Worm (Caenorhabditis elegans) whole organism, L1 larva: ENCODE data around the gene asd-1.

ENCODE experiments used
- C04F5.9 ChIP-seq: sonication (generic microtip); optimal IDR thresholded peaks from 2 replicates; lab custom pipeline; 2016; ENCODE audit warnings: missing genetic modification characterization, missing compliant biosample characterization
- C16A3.4 ChIP-seq: fragments of 150-350 bp; optimal IDR thresholded peaks from 2 replicates; lab custom pipeline; 2014; ENCODE audit warnings: missing biosample characterization, missing genetic modification characterization
- C34B4.2 ChIP-seq: sonication (generic microtip); optimal IDR thresholded peaks from 2 replicates; lab custom pipeline; 2017; ENCODE audit warnings: mild to moderate bottlenecking, missing genetic modification characterization, missing compliant biosample characterization
- F16B12.6 ChIP-seq: fragments of 150-350 bp; optimal IDR thresholded peaks from 2 replicates; lab custom pipeline; 2014; ENCODE audit warnings: missing biosample characterization, missing genetic modification characterization
- alr-1 ChIP-seq: fragments of 200-800 bp; sonication (Bioruptor generic); optimal IDR thresholded peaks from 2 replicates; lab custom pipeline; 2018; ENCODE audit warnings: borderline replicate concordance, mild to moderate bottlenecking, missing genetic modification characterization, missing compliant biosample characterization
- aly-2 ChIP-seq: fragments of 150-350 bp; optimal IDR thresholded peaks from 2 replicates; lab custom pipeline; 2014; ENCODE audit warnings: missing biosample characterization, missing genetic modification characterization
- ama-1 ChIP-seq: fragments of 150-350 bp; optimal IDR thresholded peaks from 2 replicates; lab custom pipeline; 2014
- blmp-1 ChIP-seq: fragments of 150-350 bp; optimal IDR thresholded peaks from 2 replicates; lab custom pipeline; 2014; ENCODE audit warnings: missing biosample characterization, missing genetic modification characterization
- ceh-63 ChIP-seq: fragments of 200-800 bp; sonication (Bioruptor generic); optimal IDR thresholded peaks from 2 replicates; lab custom pipeline; 2018; ENCODE audit warnings: mild to moderate bottlenecking, missing genetic modification characterization, missing compliant biosample characterization
- ceh-82 ChIP-seq, 3 experiments: fragments of 150-350 bp in 1 of 3; sonication (generic microtip) in 2 of 3; optimal IDR thresholded peaks; 2 replicates each; lab custom pipeline; 2014 to 2017; ENCODE audit warnings: missing biosample characterization in 3 of 3, missing genetic modification characterization in 3 of 3
- dpl-1 ChIP-seq, 3 experiments: fragments of 150-350 bp in 2 of 3; sonication (generic microtip) in 1 of 3; optimal IDR thresholded peaks; 2 replicates each; lab custom pipeline; 2014 to 2017; ENCODE audit warnings: missing biosample characterization in 3 of 3, missing genetic modification characterization in 3 of 3, missing genetic modification reagents in 3 of 3
- efl-1 ChIP-seq, 4 experiments: fragments of 150-350 bp; optimal IDR thresholded peaks in 3 of 4; peaks in 1 of 4; 1 replicate in 1 of 4; 2 replicates in 3 of 4; lab custom pipeline; 2014; ENCODE audit warnings: missing biosample characterization in 2 of 4, missing genetic modification characterization in 2 of 4, missing genetic modification reagents in 2 of 4
- efl-3 ChIP-seq: fragments of 200-800 bp; sonication (Bioruptor generic); optimal IDR thresholded peaks from 2 replicates; lab custom pipeline; 2018; ENCODE audit warnings: mild to moderate bottlenecking, missing genetic modification characterization, missing compliant biosample characterization
- egl-13 ChIP-seq: sonication (generic microtip); optimal IDR thresholded peaks from 2 replicates; lab custom pipeline; 2016; ENCODE audit warnings: missing genotype, missing genetic modification reagents, missing genetic modification characterization, missing compliant biosample characterization
- elt-3 ChIP-seq, 6 experiments: fragments of 150-350 bp in 1 of 6; sonication (generic microtip); optimal IDR thresholded peaks; 2 replicates each; lab custom pipeline; 2017 to 2018; ENCODE audit warnings: missing biosample characterization in 6 of 6, missing genetic modification characterization in 6 of 6, inconsistent platforms in 1 of 6
- fkh-10 ChIP-seq: sonication (generic microtip); optimal IDR thresholded peaks from 2 replicates; lab custom pipeline; 2017; ENCODE audit warnings: missing biosample characterization, missing genetic modification reagents, missing genetic modification characterization
- fkh-4 ChIP-seq: sonication (generic microtip); optimal IDR thresholded peaks from 2 replicates; lab custom pipeline; 2016; ENCODE audit warnings: missing compliant biosample characterization, missing genetic modification characterization, borderline replicate concordance
- fos-1 ChIP-seq: fragments of 150-350 bp; optimal IDR thresholded peaks from 2 replicates; lab custom pipeline; 2014; ENCODE audit warnings: missing biosample characterization, missing genetic modification characterization
- grh-1 ChIP-seq: fragments of 200-800 bp; sonication (Bioruptor generic); IDR thresholded peaks from 2 replicates; pipeline ENCODE4 v1.3.6; 2022; ENCODE audit warnings: missing genetic modification reagents, missing genetic modification characterization, missing compliant biosample characterization
- hlh-4 ChIP-seq: sonication (generic microtip); optimal IDR thresholded peaks from 2 replicates; lab custom pipeline; 2016; ENCODE audit warnings: mild to moderate bottlenecking, missing genetic modification characterization, missing compliant biosample characterization
- hpl-2 ChIP-seq: fragments of 150-350 bp; optimal IDR thresholded peaks from 2 replicates; lab custom pipeline; 2014; ENCODE audit warnings: missing biosample characterization, missing genetic modification reagents, missing genetic modification characterization
- irx-1 ChIP-seq: sonication (generic microtip); optimal IDR thresholded peaks from 2 replicates; lab custom pipeline; 2016; ENCODE audit warnings: missing genetic modification characterization, missing compliant biosample characterization
- isw-1 ChIP-seq: fragments of 200-800 bp; sonication (Bioruptor generic); IDR thresholded peaks from 2 replicates; pipeline ENCODE4 v1.3.6; 2022; ENCODE audit warnings: missing genetic modification characterization, missing compliant biosample characterization
- jun-1 ChIP-seq: fragments of 150-350 bp; optimal IDR thresholded peaks from 2 replicates; lab custom pipeline; 2014; ENCODE audit warnings: missing biosample characterization, missing genetic modification reagents, missing genetic modification characterization
- lin-14 ChIP-seq: fragments of 200-800 bp; sonication (Bioruptor generic); optimal IDR thresholded peaks from 2 replicates; lab custom pipeline; 2018; ENCODE audit warnings: mild to moderate bottlenecking, missing genetic modification characterization, moderate library complexity, missing compliant biosample characterization
- lin-15B ChIP-seq: fragments of 150-350 bp; sonication (generic microtip); optimal IDR thresholded peaks from 3 replicates; lab custom pipeline; 2014; ENCODE audit warnings: missing biosample characterization, missing genetic modification characterization
- lin-35 ChIP-seq, 2 experiments: fragments of 150-350 bp; optimal IDR thresholded peaks; 2 replicates each; lab custom pipeline; 2014; ENCODE audit warnings: missing biosample characterization in 2 of 2, missing genetic modification characterization in 2 of 2, missing genetic modification reagents in 2 of 2
- lin-39 ChIP-seq: fragments of 150-350 bp; optimal IDR thresholded peaks from 2 replicates; lab custom pipeline; 2014; ENCODE audit warnings: missing biosample characterization, missing genetic modification reagents, missing genetic modification characterization
- mab-9 ChIP-seq: fragments of 200-800 bp; sonication (Bioruptor generic); IDR thresholded peaks from 2 replicates; pipeline ENCODE4 v1.3.6; 2022; ENCODE audit warnings: missing genetic modification reagents, missing genetic modification characterization, missing compliant biosample characterization
- mdl-1 ChIP-seq, 2 experiments: fragments of 150-350 bp; optimal IDR thresholded peaks; 2 replicates each; lab custom pipeline; 2014 to 2017; ENCODE audit warnings: missing biosample characterization in 2 of 2, missing genetic modification characterization in 2 of 2, inconsistent platforms in 1 of 2
- nhr-12 ChIP-seq: sonication (generic microtip); optimal IDR thresholded peaks from 2 replicates; lab custom pipeline; 2017; ENCODE audit warnings: missing biosample characterization, missing genetic modification characterization
- nhr-19 ChIP-seq: fragments of 200-800 bp; sonication (Bioruptor generic); conservative IDR thresholded peaks from 2 replicates; pipeline ENCODE4 v1.3.6; 2022; ENCODE audit warnings: missing genetic modification characterization, missing compliant biosample characterization
- nhr-237 ChIP-seq: fragments of 150-350 bp; optimal IDR thresholded peaks from 2 replicates; lab custom pipeline; 2014; ENCODE audit warnings: missing biosample characterization, missing genetic modification characterization
- nhr-47 ChIP-seq: sonication (generic microtip); optimal IDR thresholded peaks from 2 replicates; lab custom pipeline; 2016; ENCODE audit warnings: mild to moderate bottlenecking, missing genetic modification characterization, moderate library complexity, missing compliant biosample characterization
- nhr-76 ChIP-seq: sonication (generic microtip); optimal IDR thresholded peaks from 2 replicates; lab custom pipeline; 2017; ENCODE audit warnings: missing biosample characterization, missing genetic modification characterization
- nhr-90 ChIP-seq: sonication (generic microtip); optimal IDR thresholded peaks from 2 replicates; lab custom pipeline; 2016; ENCODE audit warnings: mild to moderate bottlenecking, missing genetic modification characterization, missing compliant biosample characterization; ENCODE audit not compliant: poor library complexity
- pag-3 ChIP-seq: sonication (generic microtip); optimal IDR thresholded peaks from 2 replicates; lab custom pipeline; 2017; ENCODE audit warnings: missing genetic modification characterization, mild to moderate bottlenecking, missing compliant biosample characterization, antibody characterized with exemption, borderline replicate concordance; ENCODE audit not compliant: insufficient read depth
- pax-3 ChIP-seq: fragments of 200-800 bp; sonication (Bioruptor generic); optimal IDR thresholded peaks from 2 replicates; lab custom pipeline; 2018; ENCODE audit warnings: mild to moderate bottlenecking, missing genetic modification characterization, moderate library complexity, missing compliant biosample characterization
- snpc-4 ChIP-seq: fragments of 150-350 bp; optimal IDR thresholded peaks from 2 replicates; lab custom pipeline; 2014; ENCODE audit warnings: missing biosample characterization, missing genetic modification characterization
- sup-37 ChIP-seq: fragments of 200-800 bp; sonication (Bioruptor generic); optimal IDR thresholded peaks from 2 replicates; lab custom pipeline; 2018; ENCODE audit warnings: mild to moderate bottlenecking, missing genetic modification characterization, missing compliant biosample characterization
- swsn-7 ChIP-seq: sonication (generic microtip); optimal IDR thresholded peaks from 2 replicates; lab custom pipeline; 2016; ENCODE audit warnings: missing genetic modification characterization, missing compliant biosample characterization
- tlp-1 ChIP-seq: fragments of 150-350 bp; optimal IDR thresholded peaks from 2 replicates; lab custom pipeline; 2014; ENCODE audit warnings: missing biosample characterization, missing genetic modification characterization
- unc-130 ChIP-seq: fragments of 150-350 bp; optimal IDR thresholded peaks from 2 replicates; lab custom pipeline; 2017; ENCODE audit warnings: missing biosample characterization, missing genetic modification characterization, inconsistent platforms
- unc-30 ChIP-seq: sonication (generic microtip); optimal IDR thresholded peaks from 2 replicates; lab custom pipeline; 2017; ENCODE audit warnings: missing biosample characterization, missing genetic modification characterization
- unc-62 ChIP-seq: fragments of 150-350 bp; optimal IDR thresholded peaks from 2 replicates; lab custom pipeline; 2014; ENCODE audit warnings: missing biosample characterization, missing genetic modification reagents, missing genetic modification characterization
- unc-86 ChIP-seq: sonication (generic microtip); optimal IDR thresholded peaks from 2 replicates; lab custom pipeline; 2016; ENCODE audit warnings: missing genetic modification characterization, missing compliant biosample characterization
- xbp-1 ChIP-seq: sonication (generic microtip); optimal IDR thresholded peaks from 2 replicates; lab custom pipeline; 2016; ENCODE audit warnings: missing genetic modification characterization, missing compliant biosample characterization
- zip-4 ChIP-seq: fragments of 200-800 bp; sonication (Bioruptor generic); optimal IDR thresholded peaks from 2 replicates; lab custom pipeline; 2018; ENCODE audit warnings: mild to moderate bottlenecking, missing genetic modification characterization, moderate library complexity, missing compliant biosample characterization
- ztf-4 ChIP-seq: fragments of 150-350 bp; optimal IDR thresholded peaks from 2 replicates; lab custom pipeline; 2014; ENCODE audit warnings: missing biosample characterization, missing genetic modification characterization

asd-1 gene

DNA sequence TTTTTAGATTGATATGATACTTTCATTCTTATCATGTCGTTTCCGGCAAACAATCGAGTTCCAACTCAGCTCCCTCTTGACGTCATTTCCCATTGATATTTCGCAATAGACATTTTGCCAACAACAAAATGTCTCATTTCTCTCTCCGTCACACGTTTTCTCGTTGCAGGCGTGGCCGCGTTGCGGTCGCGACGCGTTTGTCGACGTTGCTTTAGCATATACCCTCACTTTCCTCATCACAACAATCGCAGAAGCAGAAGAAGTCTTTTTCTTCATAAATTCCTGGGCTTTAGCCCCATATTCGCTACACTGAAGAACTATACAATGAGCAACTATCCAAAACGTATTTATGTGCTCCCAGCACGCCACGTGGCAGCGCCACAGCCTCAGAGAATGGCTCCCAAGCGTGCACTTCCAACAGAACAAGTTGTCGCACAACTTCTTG lies 3.4 kb upstream of the asd-1 start, which contains the start of gene xbp-1 (continued):
- no peak for TF ChIP-seq nhr-76 (tag; lab: Kevin White, UChicago)
- TF ChIP-seq C34B4.2 (tag; lab: Kevin White, UChicago): no peak
- peak; percentile 45 for TF ChIP-seq irx-1 (tag; lab: Kevin White, UChicago)
- TF ChIP-seq ztf-4: peak; percentile 66
- TF ChIP-seq unc-30 (tag; lab: Kevin White, UChicago): no peak
- TF ChIP-seq snpc-4 (tag; lab: Kevin White, UChicago): peak; percentile 69
- peak; percentile 4 for TF ChIP-seq unc-62 (GFP tag; lab: Kevin White, UChicago)
- TF ChIP-seq unc-130 (tag; lab: Kevin White, UChicago): no peak
- TF ChIP-seq lin-35 (GFP tag; optimal IDR thresholded peaks at IDR 0.05; lab: Kevin White, UChicago): peak; percentile 80 to 87
- TF ChIP-seq jun-1 (tag; lab: Kevin White, UChicago): peak; percentile 94
- peak; percentile 94 for TF ChIP-seq fos-1 (tag; lab: Kevin White, UChicago)
- peak; percentile 79 for TF ChIP-seq isw-1 (GFP tag; lab: Robert Waterston, UW)
- TF ChIP-seq hlh-4: no peak
- TF ChIP-seq ama-1 (lab: Kevin White, UChicago): peak; percentile 45
- no peak for TF ChIP-seq C04F5.9 (tag; lab: Kevin White, UChicago)
- TF ChIP-seq lin-39 (tag; lab: Kevin White, UChicago): no peak
- TF ChIP-seq lin-14 (GFP tag; lab: Kevin White, UChicago): peak; percentile 97
- TF ChIP-seq ceh-82 (tag; optimal IDR thresholded peaks at IDR 0.05; lab: Kevin White, UChicago): peak; percentile 86 to 94 (median 88)
- no peak for TF ChIP-seq alr-1 (tag; lab: Kevin White, UChicago)
- no peak for TF ChIP-seq efl-3 (GFP tag; lab: Kevin White, UChicago)
- TF ChIP-seq pax-3 (tag; lab: Kevin White, UChicago): peak; percentile 85
- no peak for TF ChIP-seq ceh-63
- TF ChIP-seq F16B12.6 (tag; lab: Kevin White, UChicago): peak; percentile 44
- no peak for TF ChIP-seq fkh-4 (tag; lab: Kevin White, UChicago)
- TF ChIP-seq zip-4 (GFP tag; lab: Kevin White, UChicago): peak; percentile 99
- no peak for TF ChIP-seq tlp-1 (tag; lab: Kevin White, UChicago)
- no peak for TF ChIP-seq mab-9 (GFP tag; lab: Robert Waterston, UW)
- TF ChIP-seq mdl-1 (tag; optimal IDR thresholded peaks at IDR 0.05; lab: Kevin White, UChicago): peak in 1 of 2 experiments; percentile 92
- TF ChIP-seq elt-3 (tag; optimal IDR thresholded peaks at IDR 0.05; lab: Kevin White, UChicago): peak in 4 of 6 experiments; percentile 25 to 75 (median 64)
- TF ChIP-seq nhr-90 (tag; lab: Kevin White, UChicago): peak; percentile 80
- no peak for TF ChIP-seq xbp-1
- TF ChIP-seq dpl-1 (GFP tag; optimal IDR thresholded peaks at IDR 0.05; lab: Kevin White, UChicago): peak; percentile 64 to 73 (median 67)
- peak; percentile 68 for TF ChIP-seq lin-15B (tag; lab: Kevin White, UChicago)
- TF ChIP-seq blmp-1 (tag; lab: Kevin White, UChicago): peak; percentile 82
- TF ChIP-seq nhr-47: peak; percentile 88
- peak; percentile 79 for TF ChIP-seq C16A3.4 (tag; lab: Kevin White, UChicago)
- TF ChIP-seq sup-37: peak; percentile 49
- TF ChIP-seq efl-1 (optimal IDR thresholded peaks at IDR 0.05; lab: Kevin White, UChicago): peak; percentile 76 to 86
- peak; percentile 67 to 95 for TF ChIP-seq efl-1 (GFP tag; optimal IDR thresholded peaks at IDR 0.05 in 1 of 2; lab: Kevin White, UChicago)
- peak; percentile 67 for TF ChIP-seq nhr-19 (GFP tag; lab: Robert Waterston, UW)
- TF ChIP-seq nhr-12: no peak
- TF ChIP-seq aly-2 (tag; lab: Kevin White, UChicago): peak; percentile 45
- TF ChIP-seq fkh-10 (GFP tag; lab: Kevin White, UChicago): peak; percentile 90
- TF ChIP-seq swsn-7 (tag; lab: Kevin White, UChicago): peak; percentile 78
- TF ChIP-seq unc-86 (tag; lab: Kevin White, UChicago): peak; percentile 64
- TF ChIP-seq grh-1: no peak
- TF ChIP-seq hpl-2 (GFP tag; lab: Kevin White, UChicago): peak; percentile 88
- TF ChIP-seq nhr-237 (tag; lab: Kevin White, UChicago): peak; percentile 85
- no peak for TF ChIP-seq pag-3
- peak; percentile 68 for TF ChIP-seq egl-13 (tag; lab: Kevin White, UChicago)
